Fruit fly (Drosophila melanogaster): ENCODE measurements around the gene Ctns.
A peak's percentile ranks its signal among the peaks of the same experiment; 100 is the strongest.

Gene Ctns

DNA sequence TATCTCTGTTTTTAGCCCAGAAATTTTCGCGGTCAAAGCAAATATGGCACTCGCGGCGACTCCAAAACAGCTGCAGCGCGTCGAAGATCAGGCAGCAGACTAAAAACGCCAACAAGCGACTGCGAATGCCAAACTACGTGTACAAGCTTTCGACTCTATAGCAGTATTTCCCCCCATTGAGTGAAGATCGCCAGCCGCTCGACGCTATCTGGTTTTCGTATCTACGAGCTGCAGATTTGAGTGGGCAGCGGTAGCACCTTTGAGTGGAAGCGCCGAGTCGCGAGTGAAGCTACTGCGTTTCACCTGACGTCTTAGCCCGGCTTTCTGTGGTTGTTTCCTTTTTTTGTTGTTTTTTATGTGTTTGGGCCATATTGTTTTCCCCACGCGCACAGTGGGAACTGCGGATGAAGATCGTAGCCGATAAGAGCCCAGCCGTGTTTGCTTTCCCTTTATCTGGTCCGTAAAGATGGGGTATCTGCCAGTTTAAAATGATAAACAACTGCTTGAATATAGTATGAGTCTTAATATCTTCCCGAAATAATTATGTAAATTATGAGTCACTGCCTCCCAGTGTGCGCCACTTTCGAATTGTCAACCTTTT lies 10.6 kb downstream of the Ctns start, which contains the start of gene CG17121:
Gene CG17121, minus strand, starts transcription at position 126 of the 601 bp plus-strand sequence.
- TF ChIP-seq dl (GFP tag; optimal IDR thresholded peaks at IDR 0.05; ENCODE audit: insufficient read depth in 1 of 2, partially characterized antibody in 2 of 2) = peak in 1 of 2 experiments; percentile 43
- no peak for TF ChIP-seq CG32264 (GFP tag; optimal IDR thresholded peaks at IDR 0.05)
- peak; percentile 33 for TF ChIP-seq Dif (GFP tag; optimal IDR thresholded peaks at IDR 0.05; ENCODE audit: partially characterized antibody)
- no peak for TF ChIP-seq Rel (GFP tag; optimal IDR thresholded peaks at IDR 0.05)
- TF ChIP-seq Rel (tag; optimal IDR thresholded peaks at IDR 0.05) = peak; percentile 85
- peak; percentile 43 for TF ChIP-seq CrebA (GFP tag; optimal IDR thresholded peaks at IDR 0.05; ENCODE audit: borderline replicate concordance)
- TF ChIP-seq lola (GFP tag; optimal IDR thresholded peaks at IDR 0.05) = no peak
- TF ChIP-seq Abd-B (GFP tag; optimal IDR thresholded peaks at IDR 0.05) = no peak

DNA sequence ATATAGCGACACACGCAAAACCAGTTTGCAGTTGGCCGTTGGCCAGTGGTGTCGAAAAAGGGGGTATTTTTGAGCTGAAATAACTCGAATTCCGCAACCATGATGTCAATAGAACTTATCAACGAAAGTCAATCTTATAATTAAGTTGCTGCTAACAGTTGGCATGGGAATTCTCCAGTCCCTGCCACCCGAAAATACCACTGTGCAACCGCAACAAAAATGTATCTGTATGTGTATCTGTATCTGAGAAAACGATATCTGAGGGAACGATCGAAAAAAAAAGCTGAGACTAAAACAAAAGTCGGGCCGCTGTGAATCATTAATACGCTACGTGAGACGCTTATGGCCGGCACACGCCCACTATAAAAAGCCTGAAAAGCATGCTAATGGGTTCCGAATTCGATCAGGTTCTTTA lies 12.2 kb downstream of the Ctns start:
- TF ChIP-seq Jra (GFP tag; optimal IDR thresholded peaks at IDR 0.05) (peak; percentile 80), Abd-B (GFP tag; optimal IDR thresholded peaks at IDR 0.05) (no peak), sv (GFP tag; optimal IDR thresholded peaks at IDR 0.05) (no peak), dsf (GFP tag; optimal IDR thresholded peaks at IDR 0.05; ENCODE audit: borderline replicate concordance) (peak; percentile 61), Rel (GFP tag; optimal IDR thresholded peaks at IDR 0.05) (peak; percentile 48), Rel (tag; optimal IDR thresholded peaks at IDR 0.05) (peak; percentile 54), woc (GFP tag; optimal IDR thresholded peaks at IDR 0.05) (peak; percentile 88), lola (GFP tag; optimal IDR thresholded peaks at IDR 0.05) (no peak), Dif (GFP tag; optimal IDR thresholded peaks at IDR 0.05; ENCODE audit: partially characterized antibody) (no peak), CG32264 (GFP tag; optimal IDR thresholded peaks at IDR 0.05) (peak; percentile 88), HLH106 (tag; optimal IDR thresholded peaks at IDR 0.05) (peak; percentile 89), GATAd (GFP tag; optimal IDR thresholded peaks at IDR 0.05) (peak; percentile 47), Sp1 (GFP tag; optimal IDR thresholded peaks at IDR 0.05) (peak; percentile 85), fru (GFP tag; optimal IDR thresholded peaks at IDR 0.05) (peak; percentile 94), foxo (GFP tag; optimal IDR thresholded peaks at IDR 0.05) (peak; percentile 72 to 95), sage (GFP tag; optimal IDR thresholded peaks at IDR 0.05) (peak; percentile 88), tai (GFP tag; optimal IDR thresholded peaks at IDR 0.05) (peak; percentile 90), Mio (GFP tag; optimal IDR thresholded peaks at IDR 0.05) (peak; percentile 24), Myc (optimal IDR thresholded peaks at IDR 0.05) (no peak), brk (GFP tag; optimal IDR thresholded peaks at IDR 0.05) (peak; percentile 90), br (GFP tag; optimal IDR thresholded peaks at IDR 0.05) (peak; percentile 93), pan (optimal IDR thresholded peaks at IDR 0.05) (no peak), rgr (GFP tag; optimal IDR thresholded peaks at IDR 0.05) (peak; percentile 94), CG9705 (GFP tag; optimal IDR thresholded peaks at IDR 0.05) (no peak), Hr83 (GFP tag; optimal IDR thresholded peaks at IDR 0.05; ENCODE audit: poor library complexity, severe bottlenecking) (peak; percentile 75), usp (GFP tag; optimal IDR thresholded peaks at IDR 0.05) (no peak), jim (GFP tag; optimal IDR thresholded peaks at IDR 0.05) (peak; percentile 20), Hr78 (GFP tag; optimal IDR thresholded peaks at IDR 0.05) (no peak), CrebA (GFP tag; optimal IDR thresholded peaks at IDR 0.05; ENCODE audit: borderline replicate concordance) (no peak), dmrt93B (GFP tag; optimal IDR thresholded peaks at IDR 0.05) (peak; percentile 81), Vsx2 (GFP tag; optimal IDR thresholded peaks at IDR 0.05; ENCODE audit: partially characterized antibody) (no peak), dl (GFP tag; optimal IDR thresholded peaks at IDR 0.05; ENCODE audit: insufficient read depth in 1 of 2, partially characterized antibody in 2 of 2) (no peak), ey (GFP tag; optimal IDR thresholded peaks at IDR 0.05) (peak; percentile 95), Dfd (GFP tag; optimal IDR thresholded peaks at IDR 0.05) (no peak), OdsH (GFP tag; optimal IDR thresholded peaks at IDR 0.05) (peak; percentile 94), N (GFP tag; optimal IDR thresholded peaks at IDR 0.05) (no peak), Hnf4 (GFP tag; optimal IDR thresholded peaks at IDR 0.05) (peak; percentile 91), psq (GFP tag; optimal IDR thresholded peaks at IDR 0.05) (peak; percentile 88), h (GFP tag; optimal IDR thresholded peaks at IDR 0.05) (peak; percentile 96)
